Worm (Caenorhabditis elegans): ENCODE measurements around the gene math-23.

- TF ChIP-seq flt-1 (GFP tag; IDR thresholded peaks at IDR 0.05) (no peak), hnd-1 (tag; optimal IDR thresholded peaks at IDR 0.05) (no peak), ama-1 (optimal IDR thresholded peaks at IDR 0.05) (no peak), hmbx-1 (tag; optimal IDR thresholded peaks at IDR 0.05) (no peak), ets-7 (tag; optimal IDR thresholded peaks at IDR 0.05) (no peak), tbx-37 (GFP tag; conservative IDR thresholded peaks at IDR 0.05) (no peak), scrt-1 (GFP tag; IDR thresholded peaks at IDR 0.05) (no peak), pes-1 (GFP tag; IDR thresholded peaks at IDR 0.05) (no peak), ceh-36 (tag; optimal IDR thresholded peaks at IDR 0.05) (no peak)
These were observed 43.0 kb downstream of the math-23 start, which contains the start of gene ZK250.14 for ce11 chrII:1945093-1945492.

Data from whole organism, early embryonic.